Fruit fly (Drosophila melanogaster) whole organism, embryonic: ENCODE results near the gene CG11454.

Experiments used
- C15 ChIP-seq: fragments of 200-800 bp; sonication (Bioruptor generic); IDR thresholded peaks from 3 replicates; pipeline ENCODE4 v1.3.6; 2022; ENCODE audit warnings: missing biosample characterization, missing genetic modification characterization
- CG10366 ChIP-seq: fragments of 200-800 bp; sonication (Bioruptor generic); IDR thresholded peaks from 2 replicates; pipeline ENCODE4 v1.3.6; 2022; ENCODE audit warnings: missing biosample characterization, missing genetic modification characterization
- CG10431 ChIP-seq: fragments of 200-800 bp; sonication (Bioruptor generic); optimal IDR thresholded peaks from 3 replicates; lab custom pipeline; 2018; ENCODE audit warnings: missing biosample characterization, mild to moderate bottlenecking, missing genetic modification characterization
- CG11504 ChIP-seq: fragments of 200-800 bp; sonication (Bioruptor generic); optimal IDR thresholded peaks from 3 replicates; lab custom pipeline; 2019; ENCODE audit warnings: missing biosample characterization, mild to moderate bottlenecking, missing genetic modification characterization, moderate library complexity
- CG11723 ChIP-seq: fragments of 200-800 bp; sonication (Bioruptor generic); optimal IDR thresholded peaks from 2 replicates; lab custom pipeline; 2017; ENCODE audit warnings: missing biosample characterization, mild to moderate bottlenecking, missing genetic modification characterization
- CG12071 ChIP-seq: fragments of 200-800 bp; sonication (Bioruptor generic); optimal IDR thresholded peaks from 3 replicates; lab custom pipeline; 2018; ENCODE audit warnings: missing biosample characterization, mild to moderate bottlenecking, missing genetic modification characterization
- CG12659 ChIP-seq: fragments of 200-800 bp; sonication (Bioruptor generic); optimal IDR thresholded peaks from 3 replicates; lab custom pipeline; 2017; ENCODE audit warnings: mild to moderate bottlenecking, missing biosample characterization, missing genetic modification reagents, missing genetic modification characterization
- CG12744 ChIP-seq: fragments of 200-800 bp; sonication (Bioruptor generic); optimal IDR thresholded peaks from 2 replicates; lab custom pipeline; 2016; ENCODE audit warnings: missing biosample characterization, missing genetic modification characterization
- CG15514 ChIP-seq: fragments of 200-800 bp; sonication (Bioruptor generic); optimal IDR thresholded peaks from 3 replicates; lab custom pipeline; 2017; ENCODE audit warnings: missing biosample characterization, missing genetic modification characterization, mild to moderate bottlenecking, moderate library complexity, missing genetic modification reagents
- CG16813 ChIP-seq: fragments of 200-800 bp; sonication (Bioruptor generic); IDR thresholded peaks from 3 replicates; pipeline ENCODE4 v1.3.6; 2022; ENCODE audit warnings: missing biosample characterization, missing genetic modification characterization; ENCODE audit not compliant: partially characterized antibody
- CG16815 ChIP-seq: fragments of 200-800 bp; sonication (Bioruptor generic); optimal IDR thresholded peaks from 3 replicates; lab custom pipeline; 2017; ENCODE audit warnings: missing biosample characterization, mild to moderate bottlenecking, missing genetic modification characterization
- CG17359 ChIP-seq: fragments of 200-800 bp; sonication (Bioruptor generic); optimal IDR thresholded peaks from 3 replicates; lab custom pipeline; 2018; ENCODE audit warnings: missing biosample characterization, mild to moderate bottlenecking, missing genetic modification characterization, moderate library complexity
- CG17612 ChIP-seq: fragments of 200-800 bp; sonication (Bioruptor generic); IDR thresholded peaks from 2 replicates; pipeline ENCODE4 v1.3.6; 2022; ENCODE audit warnings: missing biosample characterization, missing genetic modification characterization
- CG18011 ChIP-seq: fragments of 200-800 bp; sonication (Bioruptor generic); optimal IDR thresholded peaks from 2 replicates; lab custom pipeline; 2017; ENCODE audit warnings: missing biosample characterization, missing genetic modification characterization, mild to moderate bottlenecking, moderate library complexity, missing genotype
- CG33557 ChIP-seq: fragments of 200-800 bp; sonication (Bioruptor generic); optimal IDR thresholded peaks from 2 replicates; lab custom pipeline; 2019; ENCODE audit warnings: missing biosample characterization, mild to moderate bottlenecking, missing genetic modification characterization, moderate library complexity
- CG34376 ChIP-seq: fragments of 200-800 bp; sonication (Bioruptor generic); optimal IDR thresholded peaks from 2 replicates; lab custom pipeline; 2018; ENCODE audit warnings: missing biosample characterization, mild to moderate bottlenecking, missing genetic modification characterization
- CG3726 ChIP-seq: fragments of 200-800 bp; sonication (Bioruptor generic); IDR thresholded peaks from 3 replicates; pipeline ENCODE4, ENCODE4 v1.3.6; 2022; ENCODE audit warnings: missing biosample characterization, missing genetic modification characterization
- CG4328 ChIP-seq: fragments of 200-800 bp; sonication (Bioruptor generic); optimal IDR thresholded peaks from 3 replicates; lab custom pipeline; 2017; ENCODE audit warnings: missing biosample characterization, missing genetic modification reagents, missing genetic modification characterization
- CG43689 ChIP-seq: fragments of 200-800 bp; sonication (Bioruptor generic); IDR thresholded peaks from 2 replicates; pipeline ENCODE4 v1.3.6; 2022; ENCODE audit warnings: missing biosample characterization, missing genetic modification characterization
- CG6175 ChIP-seq: fragments of 200-800 bp; sonication (Bioruptor generic); IDR thresholded peaks from 3 replicates; pipeline ENCODE4 v1.3.6; 2022; ENCODE audit warnings: missing biosample characterization, missing genetic modification characterization
- CG6813 ChIP-seq: fragments of 200-800 bp; sonication (Bioruptor generic); optimal IDR thresholded peaks from 2 replicates; lab custom pipeline; 2017; ENCODE audit warnings: missing biosample characterization, missing genetic modification characterization, mild to moderate bottlenecking, moderate library complexity, missing genetic modification reagents
- CG6854 ChIP-seq: fragments of 200-800 bp; sonication (Bioruptor generic); optimal IDR thresholded peaks from 3 replicates; lab custom pipeline; 2017; ENCODE audit warnings: missing biosample characterization, mild to moderate bottlenecking, missing genetic modification characterization
- Eip74EF ChIP-seq, 2 experiments: fragments of 200-800 bp in 1 of 2; fragments of >200 bp in 1 of 2; sonication (Bioruptor generic) in 1 of 2; optimal IDR thresholded peaks; 2 replicates each; lab custom pipeline; 2017 to 2019; ENCODE audit warnings: missing biosample characterization in 2 of 2, missing genetic modification characterization in 2 of 2, mild to moderate bottlenecking in 1 of 2, moderate library complexity in 1 of 2
- Fer3 ChIP-seq: fragments of 200-800 bp; sonication (Bioruptor generic); optimal IDR thresholded peaks from 2 replicates; lab custom pipeline; 2018; ENCODE audit warnings: missing biosample characterization, mild to moderate bottlenecking, missing genetic modification characterization, moderate library complexity
- Hmr ChIP-seq: fragments of 200-800 bp; sonication (Bioruptor generic); optimal IDR thresholded peaks from 3 replicates; lab custom pipeline; 2017; ENCODE audit warnings: mild to moderate bottlenecking, missing biosample characterization, missing genetic modification reagents, missing genetic modification characterization
- Hr51 ChIP-seq, 2 experiments: fragments of 200-800 bp; sonication (Bioruptor generic); optimal IDR thresholded peaks; 2 replicates in 1 of 2; 3 replicates in 1 of 2; lab custom pipeline; 2016 to 2018; ENCODE audit warnings: missing biosample characterization in 2 of 2, missing genetic modification characterization in 2 of 2, mild to moderate bottlenecking in 1 of 2, moderate library complexity in 1 of 2
- Oli ChIP-seq: fragments of 200-800 bp; sonication (Bioruptor generic); optimal IDR thresholded peaks from 2 replicates; lab custom pipeline; 2018; ENCODE audit warnings: missing biosample characterization, mild to moderate bottlenecking, missing genetic modification characterization, moderate library complexity
- Poxn ChIP-seq: fragments of 200-800 bp; sonication (Bioruptor generic); IDR thresholded peaks from 2 replicates; pipeline ENCODE4 v1.3.6; 2022; ENCODE audit warnings: missing biosample characterization, missing genetic modification characterization
- Sry-δ ChIP-seq: fragments of 200-800 bp; sonication (Bioruptor generic); optimal IDR thresholded peaks from 2 replicates; lab custom pipeline; 2016; ENCODE audit warnings: missing biosample characterization, missing genetic modification characterization
- bbx ChIP-seq: fragments of 200-800 bp; sonication (Bioruptor generic); IDR thresholded peaks from 2 replicates; pipeline ENCODE4 v1.3.6; 2022; ENCODE audit warnings: missing biosample characterization, missing genetic modification characterization; ENCODE audit not compliant: partially characterized antibody
- crol ChIP-seq: fragments of 200-800 bp; sonication (Bioruptor generic); IDR thresholded peaks from 2 replicates; pipeline ENCODE4 v1.3.6; 2022; ENCODE audit warnings: missing biosample characterization, missing genetic modification characterization
- cwo ChIP-seq: fragments of 200-800 bp; sonication (Bioruptor generic); optimal IDR thresholded peaks from 3 replicates; lab custom pipeline; 2017; ENCODE audit warnings: missing biosample characterization, missing genetic modification characterization, mild to moderate bottlenecking, moderate library complexity, missing genetic modification reagents
- da ChIP-seq: fragments of 200-800 bp; sonication (Bioruptor generic); optimal IDR thresholded peaks from 2 replicates; lab custom pipeline; 2016; ENCODE audit warnings: missing biosample characterization, missing genetic modification characterization
- en ChIP-seq: fragments of 200-800 bp; sonication (Bioruptor generic); optimal IDR thresholded peaks from 2 replicates; lab custom pipeline; 2016; ENCODE audit warnings: missing biosample characterization, missing genetic modification characterization
- fru ChIP-seq: fragments of >200 bp; optimal IDR thresholded peaks from 2 replicates; lab custom pipeline; 2017
- gce ChIP-seq: fragments of 200-800 bp; sonication (Bioruptor generic); IDR thresholded peaks from 3 replicates; pipeline ENCODE4 v1.3.6; 2022; ENCODE audit warnings: missing biosample characterization, missing genetic modification characterization
- gcm2 ChIP-seq: fragments of 200-800 bp; sonication (Bioruptor generic); optimal IDR thresholded peaks from 2 replicates; lab custom pipeline; 2016; ENCODE audit warnings: missing biosample characterization, missing genetic modification characterization
- grau ChIP-seq: fragments of 200-800 bp; optimal IDR thresholded peaks from 3 replicates; lab custom pipeline; 2019; ENCODE audit warnings: missing biosample characterization, mild to moderate bottlenecking, missing genetic modification characterization, moderate library complexity
- gro ChIP-seq: fragments of 200-800 bp; sonication (Bioruptor generic); optimal IDR thresholded peaks from 2 replicates; lab custom pipeline; 2016; ENCODE audit warnings: missing biosample characterization, missing genetic modification characterization
- gsb ChIP-seq: fragments of 200-800 bp; sonication (Bioruptor generic); IDR thresholded peaks from 2 replicates; pipeline ENCODE4 v1.3.6; 2022; ENCODE audit warnings: missing biosample characterization, missing genetic modification characterization
- gt ChIP-seq: fragments of 200-800 bp; sonication (Bioruptor generic); IDR thresholded peaks from 2 replicates; pipeline ENCODE4 v1.3.6; 2022; ENCODE audit warnings: missing biosample characterization, missing genetic modification characterization
- lilli ChIP-seq: fragments of 200-800 bp; sonication (Bioruptor generic); optimal IDR thresholded peaks from 3 replicates; lab custom pipeline; 2016; ENCODE audit warnings: missing biosample characterization, missing genetic modification characterization
- seq ChIP-seq: fragments of 200-800 bp; sonication (Bioruptor generic); IDR thresholded peaks from 2 replicates; pipeline ENCODE4 v1.3.6; 2022; ENCODE audit warnings: missing biosample characterization, missing genetic modification characterization
- sna ChIP-seq: fragments of 200-800 bp; sonication (Bioruptor generic); IDR thresholded peaks from 2 replicates; pipeline ENCODE4 v1.3.6; 2022; ENCODE audit warnings: missing biosample characterization, missing genetic modification characterization; ENCODE audit not compliant: partially characterized antibody
- sr ChIP-seq: fragments of 200-800 bp; sonication (Bioruptor generic); IDR thresholded peaks from 3 replicates; pipeline ENCODE4 v1.3.6; 2022; ENCODE audit warnings: missing biosample characterization, missing genetic modification characterization
- twi ChIP-seq: fragments of 200-800 bp; optimal IDR thresholded peaks from 2 replicates; lab custom pipeline; 2019; ENCODE audit warnings: missing biosample characterization, mild to moderate bottlenecking, missing genetic modification characterization, moderate library complexity
- wdn ChIP-seq: fragments of 200-800 bp; sonication (Bioruptor generic); IDR thresholded peaks from 2 replicates; pipeline ENCODE4 v1.3.6; 2022; ENCODE audit warnings: missing biosample characterization, missing genetic modification characterization
- zf30C ChIP-seq: fragments of 200-800 bp; sonication (Bioruptor generic); optimal IDR thresholded peaks from 3 replicates; lab custom pipeline; 2018; ENCODE audit warnings: missing biosample characterization, mild to moderate bottlenecking, missing genetic modification characterization

The CG11454 gene

DNA sequence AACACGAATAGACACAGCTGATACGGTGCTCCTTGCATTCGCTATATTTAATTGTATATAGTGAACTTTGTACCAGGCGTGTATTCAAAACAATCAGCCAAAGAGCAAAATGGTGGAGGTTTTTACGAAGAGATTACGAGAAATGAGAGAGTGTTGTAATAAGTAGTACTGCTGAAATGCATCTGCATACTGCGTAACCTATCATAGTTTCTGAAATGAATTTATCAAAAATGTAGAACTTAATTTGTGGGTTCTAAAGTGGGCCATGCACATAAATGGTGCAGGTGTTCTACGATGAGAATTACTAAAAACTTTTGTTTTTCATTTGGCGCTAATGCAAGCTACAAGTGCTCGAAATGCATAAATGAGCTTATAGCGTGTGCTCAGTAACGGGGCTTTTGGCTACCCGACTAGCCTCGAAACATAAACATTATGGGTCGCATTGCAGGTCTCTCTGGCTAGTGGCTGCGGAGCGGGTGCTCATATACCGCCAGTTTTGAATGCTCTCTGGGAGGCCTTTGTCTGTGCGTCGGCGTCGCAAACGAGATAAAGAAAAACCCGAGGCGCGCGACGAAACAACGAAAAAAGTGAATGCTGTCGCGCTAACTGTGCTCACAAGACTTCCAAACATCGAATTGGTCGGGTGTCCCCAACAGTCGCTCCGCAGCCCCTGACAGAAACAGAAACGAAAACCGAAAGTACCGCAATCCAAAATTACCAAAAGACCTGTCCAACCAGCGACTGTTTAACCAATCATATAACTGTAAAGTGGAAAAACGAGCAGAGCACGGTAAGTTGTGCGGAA, 11.5 kb upstream of the CG11454 start, which contains the start of gene Gs1 (continued):
- TF ChIP-seq crol (GFP tag; lab: Robert Waterston, UW) (peak; percentile 32; the same call in 1 of the 2 replicates), CG3726 (GFP tag; lab: Robert Waterston, UW) (0 out of 3 replicates have a peak, but pooled peaks have one; percentile 5), gsb (GFP tag; lab: Robert Waterston, UW) (no peak), gce (GFP tag; lab: Robert Waterston, UW) (no peak), sr (GFP tag; lab: Robert Waterston, UW) (peak; percentile 70; the same call in 2 of the 3 replicates), cwo (GFP tag; lab: Kevin White, UChicago) (peak; percentile 61), wdn (GFP tag; lab: Robert Waterston, UW) (no peak), CG12659 (GFP tag; lab: Kevin White, UChicago) (peak; percentile 36), zf30C (GFP tag; lab: Kevin White, UChicago) (no peak), CG18011 (peak; percentile 4), CG6175 (peak; percentile 96), C15 (GFP tag; lab: Robert Waterston, UW) (no peak), bbx (peak; percentile 65; the same call in 1 of the 2 replicates), Hmr (GFP tag; lab: Kevin White, UChicago) (peak; percentile 67), sna (GFP tag; lab: Robert Waterston, UW) (0 out of 2 replicates have a peak, but pooled peaks have one; percentile 53), grau (tag; lab: Kevin White, UChicago) (peak; percentile 24), CG15514 (peak; percentile 44), Oli (no peak), CG10366 (GFP tag; lab: Robert Waterston, UW) (no peak), CG12071 (GFP tag; lab: Kevin White, UChicago) (peak; percentile 53), CG34376 (GFP tag; lab: Kevin White, UChicago) (peak; percentile 85), gro (GFP tag; lab: Kevin White, UChicago) (peak; percentile 51), seq (GFP tag; lab: Robert Waterston, UW) (peak; percentile 18; the same call in 1 of the 2 replicates), gcm2 (no peak), CG11504 (tag; lab: Kevin White, UChicago) (peak; percentile 21), gt (GFP tag; lab: Robert Waterston, UW) (no peak), Fer3 (tag; lab: Kevin White, UChicago) (peak; percentile 50), CG11723 (peak; percentile 27), Hr51 (GFP tag; optimal IDR thresholded peaks at IDR 0.05; lab: Kevin White, UChicago) (peak in 1 of 2 experiments; percentile 21), twi (tag; lab: Kevin White, UChicago) (no peak), Eip74EF (GFP tag; optimal IDR thresholded peaks at IDR 0.05; lab: Kevin White, UChicago) (peak in 1 of 2 experiments; percentile 72), CG4328 (GFP tag; lab: Kevin White, UChicago) (no peak), CG43689 (peak; percentile 12; the same call in 1 of the 2 replicates), Sry-δ (GFP tag; lab: Kevin White, UChicago) (no peak), en (no peak), CG10431 (GFP tag; lab: Kevin White, UChicago) (peak; percentile 3), Poxn (GFP tag; lab: Robert Waterston, UW) (no peak), CG6854 (GFP tag; lab: Kevin White, UChicago) (peak; percentile 70), CG33557 (GFP tag; lab: Kevin White, UChicago) (peak; percentile 25), da (GFP tag; lab: Kevin White, UChicago) (no peak), CG17612 (GFP tag; lab: Robert Waterston, UW) (no peak), lilli (GFP tag; lab: Kevin White, UChicago) (peak; percentile 14), CG6813 (GFP tag; lab: Kevin White, UChicago) (peak; percentile 58), CG17359 (peak; percentile 17), CG16813 (no peak), CG16815 (no peak), fru (lab: Kevin White, UChicago) (no peak), CG12744 (GFP tag; lab: Kevin White, UChicago) (no peak)
